Worm (Caenorhabditis elegans): ENCODE results near the gene Y73F8A.20.

- TF ChIP-seq him-1 (tag; optimal IDR thresholded peaks at IDR 0.05), result no peak
- TF ChIP-seq W03F9.2 (tag; optimal IDR thresholded peaks at IDR 0.05), result no peak
- TF ChIP-seq dao-5 (tag; optimal IDR thresholded peaks at IDR 0.05), result no peak
These were observed 787 bp upstream of the Y73F8A.20 start for ce11 chrIV:15377473-15377872.

Data from whole organism, L4/young adult.